Worm (Caenorhabditis elegans) whole organism, mixed stage, embryonic: ENCODE data around the gene srh-167.

ENCODE experiments used
- M03D4.4 ChIP-seq: sonication (generic microtip); optimal IDR thresholded peaks from 2 replicates; lab custom pipeline; 2017; ENCODE audit warnings: mild to moderate bottlenecking, missing genetic modification characterization, missing compliant biosample characterization
- blmp-1 ChIP-seq: fragments of 150-350 bp; optimal IDR thresholded peaks from 2 replicates; lab custom pipeline; 2014; ENCODE audit warnings: missing biosample characterization, missing genetic modification characterization
- ceh-83 ChIP-seq: fragments of 200-800 bp; sonication (Bioruptor generic); optimal IDR thresholded peaks from 2 replicates; lab custom pipeline; 2018; ENCODE audit warnings: mild to moderate bottlenecking, missing genetic modification characterization, missing compliant biosample characterization
- cnd-1 ChIP-seq: fragments of 200-800 bp; sonication (Bioruptor generic); optimal IDR thresholded peaks from 2 replicates; lab custom pipeline; 2018; ENCODE audit warnings: mild to moderate bottlenecking, missing genetic modification characterization, missing compliant biosample characterization
- lsy-2 ChIP-seq: fragments of 150-350 bp; optimal IDR thresholded peaks from 2 replicates; lab custom pipeline; 2014; ENCODE audit warnings: missing biosample characterization, missing genetic modification characterization
- nhr-2 ChIP-seq: fragments of 150-350 bp; optimal IDR thresholded peaks from 2 replicates; lab custom pipeline; 2014; ENCODE audit warnings: missing biosample characterization, missing genetic modification characterization
- nhr-28 ChIP-seq: fragments of 150-350 bp; optimal IDR thresholded peaks from 2 replicates; lab custom pipeline; 2014; ENCODE audit warnings: missing biosample characterization, missing genetic modification characterization
- unc-39 ChIP-seq: fragments of 150-350 bp; optimal IDR thresholded peaks from 2 replicates; lab custom pipeline; 2014; ENCODE audit warnings: missing biosample characterization, missing genetic modification characterization
- ztf-11 ChIP-seq: fragments of 150-350 bp; optimal IDR thresholded peaks from 2 replicates; lab custom pipeline; 2014; ENCODE audit warnings: missing biosample characterization, missing genetic modification characterization

- TF ChIP-seq M03D4.4 (tag; lab: Kevin White, UChicago), result no peak
- no peak for TF ChIP-seq unc-39 (tag; lab: Kevin White, UChicago)
- TF ChIP-seq blmp-1 (tag; lab: Kevin White, UChicago), result no peak
- no peak for TF ChIP-seq ztf-11 (tag; lab: Kevin White, UChicago)
- peak; percentile 12 for TF ChIP-seq nhr-28 (tag; lab: Kevin White, UChicago)
- no peak for TF ChIP-seq cnd-1
- TF ChIP-seq lsy-2 (tag; lab: Kevin White, UChicago), result no peak
- TF ChIP-seq nhr-2 (tag; lab: Kevin White, UChicago), result no peak
- no peak for TF ChIP-seq ceh-83 (GFP tag; lab: Kevin White, UChicago)
These were observed 24.0 kb upstream of the srh-167 start, which contains the start of gene oac-7 for ce11 chrV:16309523-16309922.
